Fruit fly (Drosophila melanogaster) whole organism: ENCODE results near the gene ND-51.

Source experiments
- CG8478 ChIP-seq: fragments of >200 bp; optimal IDR thresholded peaks from 2 replicates; lab custom pipeline; 2018; ENCODE audit warnings: inconsistent platforms
- Dll ChIP-seq: fragments of >200 bp; optimal IDR thresholded peaks from 2 replicates; lab custom pipeline; 2017
- psq ChIP-seq: fragments of >200 bp; optimal IDR thresholded peaks from 2 replicates; lab custom pipeline; 2017
- usp ChIP-seq: fragments of >200 bp; optimal IDR thresholded peaks from 2 replicates; lab custom pipeline; 2017; ENCODE audit warnings: missing biosample characterization, missing genetic modification characterization, mixed read lengths

dm6 chr2L:6037830-6038229 lies 24.7 kb downstream of the ND-51 start, which contains the start of the genes CG9117 and CG31643:
- no peak for TF ChIP-seq psq
- no peak for TF ChIP-seq usp (GFP tag; lab: Kevin White, UChicago)
- TF ChIP-seq CG8478 (lab: Kevin White, UChicago) = no peak
- TF ChIP-seq Dll (lab: Kevin White, UChicago) = no peak
